Worm (Caenorhabditis elegans) whole organism, early embryonic: Measurements from ENCODE around the gene Y67A10A.3.

ENCODE experiments used
- B0310.2 ChIP-seq: sonication (generic microtip); optimal IDR thresholded peaks from 2 replicates; lab custom pipeline; 2016; ENCODE audit warnings: mild to moderate bottlenecking, missing genetic modification characterization, missing compliant biosample characterization
- F13C5.2 ChIP-seq: sonication (generic microtip); optimal IDR thresholded peaks from 2 replicates; lab custom pipeline; 2017; ENCODE audit warnings: mild to moderate bottlenecking, missing genetic modification characterization, inconsistent platforms, missing compliant biosample characterization
- aly-1 ChIP-seq: sonication (generic microtip); optimal IDR thresholded peaks from 2 replicates; lab custom pipeline; 2016; ENCODE audit warnings: missing genetic modification characterization, missing compliant biosample characterization
- ama-1 ChIP-seq: fragments of 150-350 bp; optimal IDR thresholded peaks from 2 replicates; lab custom pipeline; 2014
- ceh-13 ChIP-seq: fragments of 200-800 bp; sonication (Bioruptor generic); optimal IDR thresholded peaks from 2 replicates; lab custom pipeline; 2018; ENCODE audit warnings: mild to moderate bottlenecking, missing genetic modification characterization, missing compliant biosample characterization
- ceh-36 ChIP-seq: sonication (generic microtip); optimal IDR thresholded peaks from 2 replicates; lab custom pipeline; 2016; ENCODE audit warnings: missing genetic modification characterization, inconsistent platforms, missing compliant biosample characterization
- ets-7 ChIP-seq: sonication (generic microtip); optimal IDR thresholded peaks from 2 replicates; lab custom pipeline; 2016; ENCODE audit warnings: missing genotype, missing genetic modification characterization, missing compliant biosample characterization
- flt-1 ChIP-seq: fragments of 200-800 bp; sonication (Bioruptor generic); IDR thresholded peaks from 2 replicates; pipeline ENCODE4 v1.3.6; 2022; ENCODE audit warnings: missing genetic modification characterization, missing compliant biosample characterization
- hmbx-1 ChIP-seq: sonication (generic microtip); optimal IDR thresholded peaks from 2 replicates; lab custom pipeline; 2016; ENCODE audit warnings: mild to moderate bottlenecking, missing genetic modification characterization, missing compliant biosample characterization
- hmg-4 ChIP-seq: fragments of 200-800 bp; sonication (Bioruptor generic); optimal IDR thresholded peaks from 2 replicates; lab custom pipeline; 2018; ENCODE audit warnings: mild to moderate bottlenecking, missing genetic modification characterization, missing compliant biosample characterization
- hnd-1 ChIP-seq: sonication (generic microtip); optimal IDR thresholded peaks from 2 replicates; lab custom pipeline; 2016; ENCODE audit warnings: missing genetic modification characterization, missing compliant biosample characterization
- pes-1 ChIP-seq: fragments of 200-800 bp; sonication (Bioruptor generic); IDR thresholded peaks from 2 replicates; pipeline ENCODE4 v1.3.6; 2022; ENCODE audit warnings: missing genetic modification reagents, missing genetic modification characterization, missing compliant biosample characterization
- scrt-1 ChIP-seq: fragments of 200-800 bp; sonication (Bioruptor generic); IDR thresholded peaks from 2 replicates; pipeline ENCODE4 v1.3.6; 2022; ENCODE audit warnings: missing genetic modification characterization, missing compliant biosample characterization
- sea-1 ChIP-seq: fragments of 200-800 bp; sonication (Bioruptor generic); conservative IDR thresholded peaks from 2 replicates; pipeline ENCODE4 v1.3.6; 2022; ENCODE audit warnings: missing genetic modification characterization, missing compliant biosample characterization
- tbx-11 ChIP-seq: fragments of 200-800 bp; sonication (Bioruptor generic); IDR thresholded peaks from 2 replicates; pipeline ENCODE4 v1.3.6; 2022; ENCODE audit warnings: missing genetic modification characterization, missing compliant biosample characterization
- tbx-37 ChIP-seq: fragments of 200-800 bp; sonication (Bioruptor generic); conservative IDR thresholded peaks from 2 replicates; pipeline ENCODE4 v1.3.6; 2022; ENCODE audit warnings: missing genetic modification reagents, missing genetic modification characterization, missing compliant biosample characterization
- tra-4 ChIP-seq: sonication (generic microtip); optimal IDR thresholded peaks from 2 replicates; lab custom pipeline; 2017; ENCODE audit warnings: missing genetic modification characterization, missing compliant biosample characterization

Y67A10A.3 gene

DNA sequence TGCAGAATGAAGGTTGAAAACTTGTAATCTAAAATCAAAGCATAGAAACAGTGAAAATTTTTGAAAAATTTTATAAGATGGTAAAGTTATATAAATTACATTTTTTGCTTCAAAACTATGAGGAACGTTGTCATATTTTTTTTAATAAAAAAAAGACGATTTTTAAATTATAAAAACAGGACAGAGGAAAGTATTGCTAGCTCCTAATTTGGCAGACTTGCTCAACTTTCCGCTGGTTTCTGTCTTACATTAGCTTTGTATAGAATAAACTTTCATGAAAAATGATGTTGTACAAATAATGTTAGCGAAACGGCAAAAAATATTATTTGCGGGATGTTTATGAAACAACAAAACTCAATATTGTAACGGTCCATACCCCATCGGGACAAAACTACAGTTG lies 8.0 kb downstream of the Y67A10A.3 start, which contains the start of gene fbxa-83:
fbxa-83 (minus strand) TSS at position 101 of the 400 bp plus-strand sequence.
- TF ChIP-seq hmg-4 (GFP tag; lab: Kevin White, UChicago): no peak
- TF ChIP-seq B0310.2: no peak
- TF ChIP-seq hnd-1 (tag; lab: Kevin White, UChicago): no peak
- TF ChIP-seq ceh-36: no peak
- no peak for TF ChIP-seq tbx-11 (GFP tag; lab: Robert Waterston, UW)
- no peak for TF ChIP-seq ama-1 (lab: Kevin White, UChicago)
- TF ChIP-seq scrt-1: no peak
- TF ChIP-seq pes-1 (GFP tag; lab: Robert Waterston, UW): no peak
- TF ChIP-seq flt-1 (GFP tag; lab: Robert Waterston, UW): no peak
- no peak for TF ChIP-seq ets-7 (tag; lab: Kevin White, UChicago)
- TF ChIP-seq F13C5.2 (tag; lab: Kevin White, UChicago): no peak
- no peak for TF ChIP-seq aly-1 (tag; lab: Kevin White, UChicago)
- no peak for TF ChIP-seq tbx-37 (GFP tag; lab: Robert Waterston, UW)
- no peak for TF ChIP-seq hmbx-1 (tag; lab: Kevin White, UChicago)
- no peak for TF ChIP-seq tra-4 (tag; lab: Kevin White, UChicago)
- no peak for TF ChIP-seq sea-1 (GFP tag; lab: Robert Waterston, UW)
- TF ChIP-seq ceh-13 (GFP tag; lab: Kevin White, UChicago): no peak

DNA sequence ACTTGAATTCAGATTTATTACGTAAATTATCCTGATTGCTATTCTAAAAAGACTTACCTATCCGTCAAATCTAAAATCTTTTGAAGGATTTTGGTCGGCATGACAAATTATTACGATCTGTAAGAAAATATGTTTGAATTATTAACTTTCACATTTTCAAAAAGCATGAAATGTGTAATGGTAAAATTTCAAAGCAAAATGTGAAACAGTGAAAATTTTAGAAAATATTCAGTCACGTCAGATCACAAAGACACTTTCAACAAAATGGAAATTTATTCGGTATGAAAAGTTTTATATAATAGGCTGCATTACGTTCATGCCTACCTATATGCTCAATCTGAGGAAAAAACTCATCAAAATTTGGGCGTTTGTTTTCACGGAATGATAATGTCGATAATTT lies 12.6 kb downstream of the Y67A10A.3 start, which contains the start of gene fbxa-126:
fbxa-126 (minus strand) TSS at position 101 of the 400 bp plus-strand sequence.
- TF ChIP-seq hmg-4 (GFP tag; lab: Kevin White, UChicago) (no peak), pes-1 (GFP tag; lab: Robert Waterston, UW) (no peak), ceh-13 (GFP tag; lab: Kevin White, UChicago) (no peak), tbx-11 (GFP tag; lab: Robert Waterston, UW) (no peak), scrt-1 (no peak), flt-1 (GFP tag; lab: Robert Waterston, UW) (no peak), hmbx-1 (tag; lab: Kevin White, UChicago) (no peak), aly-1 (tag; lab: Kevin White, UChicago) (no peak), sea-1 (GFP tag; lab: Robert Waterston, UW) (no peak), tra-4 (tag; lab: Kevin White, UChicago) (no peak), B0310.2 (no peak), ceh-36 (no peak), ama-1 (lab: Kevin White, UChicago) (no peak), tbx-37 (GFP tag; lab: Robert Waterston, UW) (no peak), F13C5.2 (tag; lab: Kevin White, UChicago) (no peak)

DNA sequence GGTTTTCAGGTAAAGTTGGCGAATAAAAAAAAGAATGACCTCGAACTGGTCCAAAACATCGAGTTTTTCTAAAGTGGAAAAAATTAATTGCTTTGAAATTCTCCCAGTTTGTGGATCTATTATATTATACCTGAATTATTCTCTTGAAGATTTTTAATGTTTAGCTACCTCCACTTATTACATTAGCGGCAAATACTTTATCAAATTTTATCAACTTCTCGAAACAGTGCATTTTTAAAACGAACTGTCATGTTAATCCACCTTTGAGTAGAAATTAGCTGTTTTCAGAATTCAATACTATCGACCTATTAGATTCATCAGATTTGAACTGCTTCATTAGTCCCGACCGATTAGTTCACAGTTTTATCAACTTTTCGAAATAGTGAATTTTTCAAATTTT lies 16.2 kb downstream of the Y67A10A.3 start:
- TF ChIP-seq tra-4 (tag; lab: Kevin White, UChicago) (no peak), F13C5.2 (tag; lab: Kevin White, UChicago) (no peak), tbx-37 (GFP tag; lab: Robert Waterston, UW) (no peak), hmbx-1 (tag; lab: Kevin White, UChicago) (no peak), hmg-4 (GFP tag; lab: Kevin White, UChicago) (no peak), ama-1 (lab: Kevin White, UChicago) (no peak), flt-1 (GFP tag; lab: Robert Waterston, UW) (no peak), ceh-13 (GFP tag; lab: Kevin White, UChicago) (no peak), ets-7 (tag; lab: Kevin White, UChicago) (no peak), ceh-36 (no peak), scrt-1 (no peak), pes-1 (GFP tag; lab: Robert Waterston, UW) (no peak), tbx-11 (GFP tag; lab: Robert Waterston, UW) (no peak), aly-1 (tag; lab: Kevin White, UChicago) (no peak), hnd-1 (tag; lab: Kevin White, UChicago) (no peak)

ce11 chrIV:14305813-14306212 lies 28.4 kb downstream of the Y67A10A.3 start:
- TF ChIP-seq pes-1 (GFP tag; lab: Robert Waterston, UW) (no peak), F13C5.2 (tag; lab: Kevin White, UChicago) (no peak), ceh-13 (GFP tag; lab: Kevin White, UChicago) (no peak), ama-1 (lab: Kevin White, UChicago) (no peak), hmbx-1 (tag; lab: Kevin White, UChicago) (no peak), flt-1 (GFP tag; lab: Robert Waterston, UW) (no peak), hnd-1 (tag; lab: Kevin White, UChicago) (no peak), hmg-4 (GFP tag; lab: Kevin White, UChicago) (no peak), tbx-11 (GFP tag; lab: Robert Waterston, UW) (no peak), scrt-1 (no peak), sea-1 (GFP tag; lab: Robert Waterston, UW) (no peak), aly-1 (tag; lab: Kevin White, UChicago) (no peak), ets-7 (tag; lab: Kevin White, UChicago) (no peak), ceh-36 (no peak)

- no peak for TF ChIP-seq hmbx-1 (tag; lab: Kevin White, UChicago)
- no peak for TF ChIP-seq ceh-36
- no peak for TF ChIP-seq aly-1 (tag; lab: Kevin White, UChicago)
- no peak for TF ChIP-seq F13C5.2 (tag; lab: Kevin White, UChicago)
- TF ChIP-seq hmg-4 (GFP tag; lab: Kevin White, UChicago): no peak
- no peak for TF ChIP-seq tbx-11 (GFP tag; lab: Robert Waterston, UW)
- no peak for TF ChIP-seq tbx-37 (GFP tag; lab: Robert Waterston, UW)
- no peak for TF ChIP-seq hnd-1 (tag; lab: Kevin White, UChicago)
- TF ChIP-seq ets-7 (tag; lab: Kevin White, UChicago): no peak
- TF ChIP-seq B0310.2: no peak
- no peak for TF ChIP-seq ama-1 (lab: Kevin White, UChicago)
- no peak for TF ChIP-seq pes-1 (GFP tag; lab: Robert Waterston, UW)
- no peak for TF ChIP-seq sea-1 (GFP tag; lab: Robert Waterston, UW)
- no peak for TF ChIP-seq flt-1 (GFP tag; lab: Robert Waterston, UW)
- no peak for TF ChIP-seq tra-4 (tag; lab: Kevin White, UChicago)
Observed at ce11 chrIV:14297058-14297457, 37.2 kb downstream of the Y67A10A.3 start.

DNA sequence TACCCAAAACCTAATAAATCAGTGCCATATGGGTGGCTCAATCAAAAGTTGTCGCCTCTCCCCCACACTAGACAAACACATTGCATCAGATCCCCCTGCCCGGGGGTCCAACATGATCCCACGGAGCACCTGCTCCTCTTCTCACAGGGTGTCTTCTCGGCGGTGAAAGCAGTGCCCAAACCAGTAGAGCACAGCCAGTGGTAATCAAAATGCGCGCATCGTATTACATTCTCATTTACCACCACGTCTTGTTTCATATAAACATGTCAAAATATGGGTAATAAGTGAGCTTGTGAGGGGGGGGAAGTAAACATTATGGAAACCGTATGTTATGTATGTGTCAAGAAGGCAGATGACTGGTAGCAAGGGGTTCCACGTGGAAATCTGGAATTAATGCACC lies 39.0 kb downstream of the Y67A10A.3 start:
- TF ChIP-seq pes-1 (GFP tag; lab: Robert Waterston, UW) (no peak), sea-1 (GFP tag; lab: Robert Waterston, UW) (no peak), ets-7 (tag; lab: Kevin White, UChicago) (no peak), tbx-11 (GFP tag; lab: Robert Waterston, UW) (no peak), hmg-4 (GFP tag; lab: Kevin White, UChicago) (no peak), hmbx-1 (tag; lab: Kevin White, UChicago) (no peak), tbx-37 (GFP tag; lab: Robert Waterston, UW) (no peak), ama-1 (lab: Kevin White, UChicago) (no peak), scrt-1 (no peak), aly-1 (tag; lab: Kevin White, UChicago) (no peak), B0310.2 (no peak), tra-4 (tag; lab: Kevin White, UChicago) (no peak), hnd-1 (tag; lab: Kevin White, UChicago) (no peak), F13C5.2 (tag; lab: Kevin White, UChicago) (no peak), ceh-36 (no peak), flt-1 (GFP tag; lab: Robert Waterston, UW) (no peak), ceh-13 (GFP tag; lab: Kevin White, UChicago) (no peak)
